Worm (Caenorhabditis elegans) whole organism, L1 larva: ENCODE data around the gene R12B2.6.

Experiments
- C04F5.9 ChIP-seq: sonication (generic microtip); optimal IDR thresholded peaks from 2 replicates; lab custom pipeline; 2016; ENCODE audit warnings: missing genetic modification characterization, missing compliant biosample characterization
- C16A3.4 ChIP-seq: fragments of 150-350 bp; optimal IDR thresholded peaks from 2 replicates; lab custom pipeline; 2014; ENCODE audit warnings: missing biosample characterization, missing genetic modification characterization
- F16B12.6 ChIP-seq: fragments of 150-350 bp; optimal IDR thresholded peaks from 2 replicates; lab custom pipeline; 2014; ENCODE audit warnings: missing biosample characterization, missing genetic modification characterization
- Y116A8C.19 ChIP-seq: sonication (generic microtip); optimal IDR thresholded peaks from 2 replicates; lab custom pipeline; 2016; ENCODE audit warnings: missing compliant biosample characterization, missing genetic modification characterization, borderline replicate concordance
- aha-1 ChIP-seq: fragments of 150-350 bp; optimal IDR thresholded peaks from 2 replicates; lab custom pipeline; 2014; ENCODE audit warnings: missing biosample characterization, missing genetic modification characterization
- aly-2 ChIP-seq: fragments of 150-350 bp; optimal IDR thresholded peaks from 2 replicates; lab custom pipeline; 2014; ENCODE audit warnings: missing biosample characterization, missing genetic modification characterization
- ama-1 ChIP-seq: fragments of 150-350 bp; optimal IDR thresholded peaks from 2 replicates; lab custom pipeline; 2014
- ceh-63 ChIP-seq: fragments of 200-800 bp; sonication (Bioruptor generic); optimal IDR thresholded peaks from 2 replicates; lab custom pipeline; 2018; ENCODE audit warnings: mild to moderate bottlenecking, missing genetic modification characterization, missing compliant biosample characterization
- ceh-8 ChIP-seq: fragments of 200-800 bp; sonication (Bioruptor generic); optimal IDR thresholded peaks from 2 replicates; lab custom pipeline; 2018; ENCODE audit warnings: mild to moderate bottlenecking, missing genetic modification characterization, moderate library complexity, missing compliant biosample characterization
- ceh-82 ChIP-seq, 3 experiments: fragments of 150-350 bp in 1 of 3; sonication (generic microtip) in 2 of 3; optimal IDR thresholded peaks; 2 replicates each; lab custom pipeline; 2014 to 2017; ENCODE audit warnings: missing biosample characterization in 3 of 3, missing genetic modification characterization in 3 of 3
- ceh-90 ChIP-seq: sonication (generic microtip); optimal IDR thresholded peaks from 2 replicates; lab custom pipeline; 2016; ENCODE audit warnings: missing genetic modification characterization, missing compliant biosample characterization
- dpl-1 ChIP-seq, 3 experiments: fragments of 150-350 bp in 2 of 3; sonication (generic microtip) in 1 of 3; optimal IDR thresholded peaks; 2 replicates each; lab custom pipeline; 2014 to 2017; ENCODE audit warnings: missing biosample characterization in 3 of 3, missing genetic modification characterization in 3 of 3, missing genetic modification reagents in 3 of 3
- efl-3 ChIP-seq: fragments of 200-800 bp; sonication (Bioruptor generic); optimal IDR thresholded peaks from 2 replicates; lab custom pipeline; 2018; ENCODE audit warnings: mild to moderate bottlenecking, missing genetic modification characterization, missing compliant biosample characterization
- egl-13 ChIP-seq: sonication (generic microtip); optimal IDR thresholded peaks from 2 replicates; lab custom pipeline; 2016; ENCODE audit warnings: missing genotype, missing genetic modification reagents, missing genetic modification characterization, missing compliant biosample characterization
- elt-2 ChIP-seq: sonication (generic microtip); optimal IDR thresholded peaks from 2 replicates; lab custom pipeline; 2016; ENCODE audit warnings: missing genetic modification characterization, mild to moderate bottlenecking, inconsistent platforms, missing compliant biosample characterization, missing genetic modification reagents
- ets-5 ChIP-seq: fragments of 200-800 bp; sonication (Bioruptor generic); IDR thresholded peaks from 2 replicates; pipeline ENCODE4 v1.3.6; 2022; ENCODE audit warnings: missing genetic modification characterization, missing compliant biosample characterization
- fkh-10 ChIP-seq: sonication (generic microtip); optimal IDR thresholded peaks from 2 replicates; lab custom pipeline; 2017; ENCODE audit warnings: missing biosample characterization, missing genetic modification reagents, missing genetic modification characterization
- fkh-4 ChIP-seq: sonication (generic microtip); optimal IDR thresholded peaks from 2 replicates; lab custom pipeline; 2016; ENCODE audit warnings: missing compliant biosample characterization, missing genetic modification characterization, borderline replicate concordance
- fkh-8 ChIP-seq: sonication (generic microtip); optimal IDR thresholded peaks from 2 replicates; lab custom pipeline; 2016; ENCODE audit warnings: mild to moderate bottlenecking, missing genetic modification characterization, missing compliant biosample characterization
- fos-1 ChIP-seq: fragments of 150-350 bp; optimal IDR thresholded peaks from 2 replicates; lab custom pipeline; 2014; ENCODE audit warnings: missing biosample characterization, missing genetic modification characterization
- hlh-4 ChIP-seq: sonication (generic microtip); optimal IDR thresholded peaks from 2 replicates; lab custom pipeline; 2016; ENCODE audit warnings: mild to moderate bottlenecking, missing genetic modification characterization, missing compliant biosample characterization
- irx-1 ChIP-seq: sonication (generic microtip); optimal IDR thresholded peaks from 2 replicates; lab custom pipeline; 2016; ENCODE audit warnings: missing genetic modification characterization, missing compliant biosample characterization
- lin-13 ChIP-seq: fragments of 150-350 bp; optimal IDR thresholded peaks from 2 replicates; lab custom pipeline; 2014; ENCODE audit warnings: missing biosample characterization, missing genetic modification reagents, missing genetic modification characterization
- lin-14 ChIP-seq: fragments of 200-800 bp; sonication (Bioruptor generic); optimal IDR thresholded peaks from 2 replicates; lab custom pipeline; 2018; ENCODE audit warnings: mild to moderate bottlenecking, missing genetic modification characterization, moderate library complexity, missing compliant biosample characterization
- lin-15B ChIP-seq: fragments of 150-350 bp; sonication (generic microtip); optimal IDR thresholded peaks from 3 replicates; lab custom pipeline; 2014; ENCODE audit warnings: missing biosample characterization, missing genetic modification characterization
- lin-35 ChIP-seq, 2 experiments: fragments of 150-350 bp; optimal IDR thresholded peaks; 2 replicates each; lab custom pipeline; 2014; ENCODE audit warnings: missing biosample characterization in 2 of 2, missing genetic modification characterization in 2 of 2, missing genetic modification reagents in 2 of 2
- lir-3 ChIP-seq: sonication (generic microtip); optimal IDR thresholded peaks from 2 replicates; lab custom pipeline; 2016; ENCODE audit warnings: mild to moderate bottlenecking, missing genetic modification characterization, moderate library complexity, missing compliant biosample characterization; ENCODE audit not compliant: poor library complexity
- lsy-2 ChIP-seq, 2 experiments: fragments of 150-350 bp; optimal IDR thresholded peaks; 2 replicates each; lab custom pipeline; 2014; ENCODE audit warnings: missing biosample characterization in 2 of 2, missing genetic modification characterization in 2 of 2
- nhr-19 ChIP-seq: fragments of 200-800 bp; sonication (Bioruptor generic); conservative IDR thresholded peaks from 2 replicates; pipeline ENCODE4 v1.3.6; 2022; ENCODE audit warnings: missing genetic modification characterization, missing compliant biosample characterization
- nhr-237 ChIP-seq: fragments of 150-350 bp; optimal IDR thresholded peaks from 2 replicates; lab custom pipeline; 2014; ENCODE audit warnings: missing biosample characterization, missing genetic modification characterization
- nhr-28 ChIP-seq: fragments of 150-350 bp; optimal IDR thresholded peaks from 2 replicates; lab custom pipeline; 2014; ENCODE audit warnings: missing biosample characterization, missing genetic modification characterization
- nhr-47 ChIP-seq: sonication (generic microtip); optimal IDR thresholded peaks from 2 replicates; lab custom pipeline; 2016; ENCODE audit warnings: mild to moderate bottlenecking, missing genetic modification characterization, moderate library complexity, missing compliant biosample characterization
- nhr-76 ChIP-seq: sonication (generic microtip); optimal IDR thresholded peaks from 2 replicates; lab custom pipeline; 2017; ENCODE audit warnings: missing biosample characterization, missing genetic modification characterization
- nhr-85 ChIP-seq: sonication (generic microtip); peaks from one replicate; lab custom pipeline; 2016; ENCODE audit warnings: missing genetic modification characterization, inconsistent platforms, missing compliant biosample characterization
- pax-3 ChIP-seq: fragments of 200-800 bp; sonication (Bioruptor generic); optimal IDR thresholded peaks from 2 replicates; lab custom pipeline; 2018; ENCODE audit warnings: mild to moderate bottlenecking, missing genetic modification characterization, moderate library complexity, missing compliant biosample characterization
- skn-1 ChIP-seq: fragments of 150-350 bp; optimal IDR thresholded peaks from 2 replicates; lab custom pipeline; 2014; ENCODE audit warnings: missing biosample characterization, missing genetic modification characterization
- snpc-4 ChIP-seq: fragments of 150-350 bp; optimal IDR thresholded peaks from 2 replicates; lab custom pipeline; 2014; ENCODE audit warnings: missing biosample characterization, missing genetic modification characterization
- snu-23 ChIP-seq: sonication (generic microtip); optimal IDR thresholded peaks from 2 replicates; lab custom pipeline; 2016; ENCODE audit warnings: missing genetic modification characterization, missing compliant biosample characterization
- sptf-1 ChIP-seq: fragments of 150-350 bp; optimal IDR thresholded peaks from 2 replicates; lab custom pipeline; 2014; ENCODE audit warnings: missing biosample characterization, missing genetic modification characterization
- sup-37 ChIP-seq: fragments of 200-800 bp; sonication (Bioruptor generic); optimal IDR thresholded peaks from 2 replicates; lab custom pipeline; 2018; ENCODE audit warnings: mild to moderate bottlenecking, missing genetic modification characterization, missing compliant biosample characterization
- swsn-7 ChIP-seq: sonication (generic microtip); optimal IDR thresholded peaks from 2 replicates; lab custom pipeline; 2016; ENCODE audit warnings: missing genetic modification characterization, missing compliant biosample characterization
- tbx-2 ChIP-seq: sonication (generic microtip); optimal IDR thresholded peaks from 2 replicates; lab custom pipeline; 2016; ENCODE audit warnings: missing genetic modification characterization, missing compliant biosample characterization
- tlp-1 ChIP-seq: fragments of 150-350 bp; optimal IDR thresholded peaks from 2 replicates; lab custom pipeline; 2014; ENCODE audit warnings: missing biosample characterization, missing genetic modification characterization
- unc-30 ChIP-seq: sonication (generic microtip); optimal IDR thresholded peaks from 2 replicates; lab custom pipeline; 2017; ENCODE audit warnings: missing biosample characterization, missing genetic modification characterization
- unc-86 ChIP-seq: sonication (generic microtip); optimal IDR thresholded peaks from 2 replicates; lab custom pipeline; 2016; ENCODE audit warnings: missing genetic modification characterization, missing compliant biosample characterization
- unc-98 ChIP-seq: fragments of 200-800 bp; sonication (Bioruptor generic); IDR thresholded peaks from 2 replicates; pipeline ENCODE4 v1.3.6; 2022; ENCODE audit warnings: missing genetic modification characterization, missing compliant biosample characterization
- vab-15 ChIP-seq: sonication (generic microtip); optimal IDR thresholded peaks from 2 replicates; lab custom pipeline; 2017; ENCODE audit warnings: missing genotype, mild to moderate bottlenecking, missing genetic modification characterization, missing compliant biosample characterization
- xbp-1 ChIP-seq: sonication (generic microtip); optimal IDR thresholded peaks from 2 replicates; lab custom pipeline; 2016; ENCODE audit warnings: missing genetic modification characterization, missing compliant biosample characterization
- zag-1 ChIP-seq: fragments of 150-350 bp; optimal IDR thresholded peaks from 2 replicates; lab custom pipeline; 2014; ENCODE audit warnings: missing biosample characterization, missing genetic modification characterization
- zip-4 ChIP-seq: fragments of 200-800 bp; sonication (Bioruptor generic); optimal IDR thresholded peaks from 2 replicates; lab custom pipeline; 2018; ENCODE audit warnings: mild to moderate bottlenecking, missing genetic modification characterization, moderate library complexity, missing compliant biosample characterization
- ztf-11 ChIP-seq, 2 experiments: sonication (generic microtip); optimal IDR thresholded peaks; 2 replicates each; lab custom pipeline; 2016 to 2017; ENCODE audit warnings: missing genetic modification characterization in 2 of 2, missing biosample characterization in 1 of 2, missing compliant biosample characterization in 1 of 2
- ztf-4 ChIP-seq: fragments of 150-350 bp; optimal IDR thresholded peaks from 2 replicates; lab custom pipeline; 2014; ENCODE audit warnings: missing biosample characterization, missing genetic modification characterization

R12B2.6 gene

DNA sequence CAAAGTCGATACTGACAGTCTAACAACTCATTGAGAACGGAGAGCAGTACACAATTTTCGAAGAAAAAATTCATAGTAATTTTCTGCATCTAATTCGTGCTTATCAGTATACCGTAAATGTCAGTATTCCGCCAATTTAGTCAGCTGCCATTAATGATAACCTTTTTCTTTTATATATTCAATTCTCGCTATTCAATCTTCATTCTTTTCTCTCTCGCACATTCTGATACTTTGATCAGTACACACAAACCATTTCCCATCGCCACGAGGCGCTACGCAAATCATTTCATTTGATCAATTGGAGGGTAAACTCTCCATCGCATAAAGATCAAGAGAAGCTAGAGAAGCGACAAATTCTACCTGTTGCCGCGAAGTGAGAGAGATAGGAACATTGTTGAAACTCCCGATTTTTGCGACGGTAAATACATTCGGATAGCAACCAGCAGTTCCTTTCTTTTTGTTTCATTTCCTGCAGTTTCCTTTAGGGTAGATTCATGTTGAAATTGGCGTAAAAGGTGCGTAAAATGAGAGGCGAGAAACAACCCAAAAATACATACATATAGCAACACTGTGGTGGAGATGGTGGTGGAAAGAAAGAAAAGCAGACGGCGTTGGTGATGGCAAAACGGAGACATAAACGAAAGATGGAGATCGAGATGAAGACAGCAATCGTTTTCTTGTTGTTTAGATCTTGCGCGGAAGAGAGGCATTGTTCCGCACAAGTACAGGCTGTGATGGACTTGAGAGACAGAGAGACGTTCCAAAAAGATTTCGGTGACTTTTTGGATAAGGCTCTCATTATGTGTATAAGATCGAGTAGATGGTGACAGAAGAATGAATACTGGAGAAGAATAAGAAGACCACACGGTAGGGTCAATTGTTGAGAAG, 4.5 kb upstream of the R12B2.6 start (continued):
- no peak for TF ChIP-seq swsn-7 (tag; lab: Kevin White, UChicago)
- TF ChIP-seq aly-2 (tag; lab: Kevin White, UChicago): no peak
- peak; percentile 79 for TF ChIP-seq nhr-85
- TF ChIP-seq snu-23 (GFP tag; lab: Kevin White, UChicago): peak; percentile 66
- no peak for TF ChIP-seq nhr-237 (tag; lab: Kevin White, UChicago)
- TF ChIP-seq zip-4: no peak
- no peak for TF ChIP-seq ztf-4 (tag; lab: Kevin White, UChicago)
- peak; percentile 66 for TF ChIP-seq tbx-2
- TF ChIP-seq ets-5 (GFP tag; lab: Robert Waterston, UW): no peak
- TF ChIP-seq lin-13 (GFP tag; lab: Kevin White, UChicago): no peak
- TF ChIP-seq hlh-4 (tag; lab: Kevin White, UChicago): no peak
- TF ChIP-seq F16B12.6 (tag; lab: Kevin White, UChicago): no peak
- TF ChIP-seq efl-3 (GFP tag; lab: Kevin White, UChicago): no peak
- peak in 1 of 3 experiments; percentile 18 for TF ChIP-seq ceh-82 (tag; optimal IDR thresholded peaks at IDR 0.05; lab: Kevin White, UChicago)
- TF ChIP-seq unc-86 (tag; lab: Kevin White, UChicago): no peak
- no peak for TF ChIP-seq xbp-1
- TF ChIP-seq Y116A8C.19 (tag; lab: Kevin White, UChicago): no peak
- TF ChIP-seq ceh-8 (GFP tag; lab: Kevin White, UChicago): no peak
- TF ChIP-seq vab-15: no peak
- TF ChIP-seq snpc-4: no peak
- no peak for TF ChIP-seq fkh-4 (tag; lab: Kevin White, UChicago)
- TF ChIP-seq aha-1: no peak
- TF ChIP-seq tlp-1: no peak
- TF ChIP-seq nhr-47 (tag; lab: Kevin White, UChicago): peak; percentile 18
- peak in 1 of 2 experiments; percentile 46 for TF ChIP-seq lsy-2 (tag; optimal IDR thresholded peaks at IDR 0.05; lab: Kevin White, UChicago)
- no peak for TF ChIP-seq fkh-10 (GFP tag; lab: Kevin White, UChicago)
- TF ChIP-seq nhr-19: peak; percentile 46
- TF ChIP-seq zag-1 (tag; lab: Kevin White, UChicago): no peak
- no peak for TF ChIP-seq fkh-8 (tag; lab: Kevin White, UChicago)
- TF ChIP-seq ceh-63 (GFP tag; lab: Kevin White, UChicago): no peak
- TF ChIP-seq skn-1 (tag; lab: Kevin White, UChicago): no peak
- peak; percentile 74 for TF ChIP-seq elt-2 (tag; lab: Kevin White, UChicago)
- no peak for TF ChIP-seq lir-3 (tag; lab: Kevin White, UChicago)
- no peak for TF ChIP-seq ztf-11 (tag; optimal IDR thresholded peaks at IDR 0.05; lab: Kevin White, UChicago)
- no peak for TF ChIP-seq irx-1 (tag; lab: Kevin White, UChicago)
- no peak for TF ChIP-seq sup-37 (GFP tag; lab: Kevin White, UChicago)
- TF ChIP-seq C04F5.9 (tag; lab: Kevin White, UChicago): no peak
- TF ChIP-seq nhr-28 (tag; lab: Kevin White, UChicago): no peak
- TF ChIP-seq unc-98 (GFP tag; lab: Robert Waterston, UW): no peak
- TF ChIP-seq lin-35 (GFP tag; optimal IDR thresholded peaks at IDR 0.05; lab: Kevin White, UChicago): peak in 1 of 2 experiments; percentile 61
- no peak for TF ChIP-seq unc-30 (tag; lab: Kevin White, UChicago)
- TF ChIP-seq ama-1 (lab: Kevin White, UChicago): peak; percentile 70
- TF ChIP-seq dpl-1 (GFP tag; optimal IDR thresholded peaks at IDR 0.05; lab: Kevin White, UChicago): no peak
- TF ChIP-seq ceh-90: no peak
- no peak for TF ChIP-seq egl-13
- TF ChIP-seq fos-1 (tag; lab: Kevin White, UChicago): no peak
- no peak for TF ChIP-seq sptf-1 (tag; lab: Kevin White, UChicago)
- TF ChIP-seq pax-3 (tag; lab: Kevin White, UChicago): peak; percentile 54
- no peak for TF ChIP-seq lin-15B (tag; lab: Kevin White, UChicago)
- peak; percentile 72 for TF ChIP-seq lin-14 (GFP tag; lab: Kevin White, UChicago)
- TF ChIP-seq nhr-76 (tag; lab: Kevin White, UChicago): no peak
- peak; percentile 52 for TF ChIP-seq C16A3.4 (tag; lab: Kevin White, UChicago)
